Fruit fly (Drosophila melanogaster) whole organism, embryonic: ENCODE results near the gene CG11436.

ENCODE experiments used
- Ada2b ChIP-seq: fragments of 200-800 bp; sonication (Bioruptor generic); IDR thresholded peaks from 2 replicates; pipeline ENCODE4 v1.3.6; 2022; ENCODE audit warnings: missing biosample characterization, missing genetic modification characterization
- Adf1 ChIP-seq: fragments of 200-800 bp; sonication (Bioruptor generic); IDR thresholded peaks from 2 replicates; pipeline ENCODE4 v1.3.6; 2022; ENCODE audit warnings: missing biosample characterization, missing genetic modification characterization
- B-H2 ChIP-seq: fragments of 200-800 bp; sonication (Bioruptor generic); optimal IDR thresholded peaks from 2 replicates; lab custom pipeline; 2018; ENCODE audit warnings: missing biosample characterization, mild to moderate bottlenecking, missing genetic modification characterization
- CG13775 ChIP-seq: fragments of 200-800 bp; sonication (Bioruptor generic); optimal IDR thresholded peaks from 3 replicates; lab custom pipeline; 2017; ENCODE audit warnings: missing biosample characterization, mild to moderate bottlenecking, missing genetic modification characterization
- CG14014 ChIP-seq: fragments of 200-800 bp; sonication (Bioruptor generic); IDR thresholded peaks from 2 replicates; pipeline ENCODE4 v1.3.6; 2022; ENCODE audit warnings: missing biosample characterization, missing genetic modification characterization
- CG14050 ChIP-seq: fragments of 200-800 bp; sonication (Bioruptor generic); IDR thresholded peaks from 3 replicates; pipeline ENCODE4 v1.3.6; 2022; ENCODE audit warnings: missing biosample characterization, missing genetic modification characterization
- CG16863 ChIP-seq: fragments of 200-800 bp; sonication (Bioruptor generic); optimal IDR thresholded peaks from 3 replicates; lab custom pipeline; 2016; ENCODE audit warnings: missing biosample characterization, missing genetic modification characterization
- CG17359 ChIP-seq: fragments of 200-800 bp; sonication (Bioruptor generic); optimal IDR thresholded peaks from 3 replicates; lab custom pipeline; 2018; ENCODE audit warnings: missing biosample characterization, mild to moderate bottlenecking, missing genetic modification characterization, moderate library complexity
- CG17385 ChIP-seq: fragments of 200-800 bp; sonication (Bioruptor generic); optimal IDR thresholded peaks from 3 replicates; lab custom pipeline; 2018; ENCODE audit warnings: missing biosample characterization, mild to moderate bottlenecking, missing genetic modification characterization
- CG1832 ChIP-seq: fragments of 200-800 bp; sonication (Bioruptor generic); optimal IDR thresholded peaks from 2 replicates; lab custom pipeline; 2017; ENCODE audit warnings: missing biosample characterization, mild to moderate bottlenecking, missing genetic modification characterization, inconsistent platforms
- CG2875 ChIP-seq: fragments of 200-800 bp; sonication (Bioruptor generic); optimal IDR thresholded peaks from 2 replicates; lab custom pipeline; 2017; ENCODE audit warnings: missing biosample characterization, mild to moderate bottlenecking, missing genetic modification characterization, missing genetic modification reagents
- CG3163 ChIP-seq: fragments of 200-800 bp; sonication (Bioruptor generic); optimal IDR thresholded peaks from 3 replicates; lab custom pipeline; 2016; ENCODE audit warnings: missing biosample characterization, missing genetic modification characterization
- CG34376 ChIP-seq: fragments of 200-800 bp; sonication (Bioruptor generic); optimal IDR thresholded peaks from 2 replicates; lab custom pipeline; 2018; ENCODE audit warnings: missing biosample characterization, mild to moderate bottlenecking, missing genetic modification characterization
- CG6272 ChIP-seq: fragments of 200-800 bp; sonication (Bioruptor generic); IDR thresholded peaks from 2 replicates; pipeline ENCODE4 v1.3.6; 2022; ENCODE audit warnings: missing biosample characterization, missing genetic modification characterization
- CG7556 ChIP-seq: fragments of 200-800 bp; sonication (Bioruptor generic); optimal IDR thresholded peaks from 2 replicates; lab custom pipeline; 2017; ENCODE audit warnings: missing biosample characterization, mild to moderate bottlenecking, missing genetic modification characterization
- CG7745 ChIP-seq: fragments of 200-800 bp; sonication (Bioruptor generic); optimal IDR thresholded peaks from 2 replicates; lab custom pipeline; 2018; ENCODE audit warnings: missing biosample characterization, mild to moderate bottlenecking, missing genetic modification characterization, moderate library complexity
- CG7786 ChIP-seq: fragments of 200-800 bp; sonication (Bioruptor generic); optimal IDR thresholded peaks from 2 replicates; lab custom pipeline; 2016; ENCODE audit warnings: missing biosample characterization, missing genetic modification characterization
- CG8478 ChIP-seq: fragments of >200 bp; optimal IDR thresholded peaks from 2 replicates; lab custom pipeline; 2018
- CkIIα-i1 ChIP-seq: fragments of 200-800 bp; sonication (Bioruptor generic); IDR thresholded peaks from 2 replicates; pipeline ENCODE4 v1.3.6; 2022; ENCODE audit warnings: missing biosample characterization, missing genetic modification characterization
- D19A ChIP-seq: fragments of 200-800 bp; optimal IDR thresholded peaks from 3 replicates; lab custom pipeline; 2019; ENCODE audit warnings: missing biosample characterization, mild to moderate bottlenecking, missing genetic modification characterization, moderate library complexity
- D19B ChIP-seq: fragments of 200-800 bp; sonication (Bioruptor generic); optimal IDR thresholded peaks from 2 replicates; lab custom pipeline; 2017; ENCODE audit warnings: missing biosample characterization, mild to moderate bottlenecking, missing genetic modification characterization
- Dek ChIP-seq: fragments of 200-800 bp; sonication (Bioruptor generic); optimal IDR thresholded peaks from 3 replicates; lab custom pipeline; 2019; ENCODE audit warnings: missing biosample characterization, mild to moderate bottlenecking, missing genetic modification characterization, moderate library complexity
- Doc3 ChIP-seq: fragments of 200-800 bp; sonication (Bioruptor generic); IDR thresholded peaks from 3 replicates; pipeline ENCODE4 v1.3.6; 2022; ENCODE audit warnings: missing biosample characterization, missing genetic modification characterization; ENCODE audit not compliant: partially characterized antibody
- HLH4C ChIP-seq: fragments of 200-800 bp; sonication (Bioruptor generic); IDR thresholded peaks from 3 replicates; pipeline ENCODE4 v1.3.6; 2022; ENCODE audit warnings: missing biosample characterization, missing genetic modification characterization; ENCODE audit not compliant: partially characterized antibody
- MESR4 ChIP-seq: fragments of 200-800 bp; sonication (Bioruptor generic); optimal IDR thresholded peaks from 2 replicates; lab custom pipeline; 2018; ENCODE audit warnings: missing biosample characterization, mild to moderate bottlenecking, missing genetic modification characterization, moderate library complexity
- Oli ChIP-seq: fragments of 200-800 bp; sonication (Bioruptor generic); optimal IDR thresholded peaks from 2 replicates; lab custom pipeline; 2018; ENCODE audit warnings: missing biosample characterization, mild to moderate bottlenecking, missing genetic modification characterization, moderate library complexity
- Optix ChIP-seq: fragments of 200-800 bp; sonication (Bioruptor generic); IDR thresholded peaks from 3 replicates; pipeline ENCODE4 v1.3.6; 2022; ENCODE audit warnings: missing biosample characterization, missing genetic modification characterization
- Trl ChIP-seq, 3 experiments: fragments of >200 bp in 2 of 3; fragments of 200-800 bp in 1 of 3; sonication (Bioruptor generic) in 1 of 3; optimal IDR thresholded peaks; 2 replicates in 1 of 3; 3 replicates in 2 of 3; lab custom pipeline; 2016 to 2017; ENCODE audit warnings: missing biosample characterization in 1 of 3, missing genetic modification characterization in 1 of 3
- al ChIP-seq: fragments of 200-800 bp; sonication (Bioruptor generic); IDR thresholded peaks from 2 replicates; pipeline ENCODE4 v1.3.6; 2022; ENCODE audit warnings: missing biosample characterization, missing genetic modification characterization
- croc ChIP-seq: fragments of 200-800 bp; sonication (Bioruptor generic); conservative IDR thresholded peaks from 3 replicates; pipeline ENCODE4 v1.3.6; 2022; ENCODE audit warnings: missing biosample characterization, missing genetic modification characterization
- dan ChIP-seq: fragments of 200-800 bp; sonication (Bioruptor generic); IDR thresholded peaks from 2 replicates; pipeline ENCODE4 v1.3.6; 2022; ENCODE audit warnings: missing biosample characterization, missing genetic modification characterization
- dimm ChIP-seq: fragments of 200-800 bp; sonication (Bioruptor generic); IDR thresholded peaks from 2 replicates; pipeline ENCODE4 v1.3.6; 2022; ENCODE audit warnings: missing biosample characterization, missing genetic modification characterization
- gem ChIP-seq: fragments of 200-800 bp; sonication (Bioruptor generic); optimal IDR thresholded peaks from 2 replicates; lab custom pipeline; 2019; ENCODE audit warnings: missing biosample characterization, mild to moderate bottlenecking, missing genetic modification characterization, moderate library complexity
- gro ChIP-seq: fragments of 200-800 bp; sonication (Bioruptor generic); optimal IDR thresholded peaks from 2 replicates; lab custom pipeline; 2016; ENCODE audit warnings: missing biosample characterization, missing genetic modification characterization
- gsb-n ChIP-seq: fragments of 200-800 bp; sonication (Bioruptor generic); optimal IDR thresholded peaks from 3 replicates; lab custom pipeline; 2018; ENCODE audit warnings: missing biosample characterization, mild to moderate bottlenecking, missing genetic modification characterization
- kay ChIP-seq: fragments of 200-800 bp; sonication (Bioruptor generic); optimal IDR thresholded peaks from 2 replicates; lab custom pipeline; 2016; ENCODE audit warnings: missing biosample characterization, missing genetic modification characterization
- knrl ChIP-seq: fragments of 200-800 bp; sonication (Bioruptor generic); IDR thresholded peaks from 3 replicates; pipeline ENCODE4 v1.3.6; 2022; ENCODE audit warnings: missing biosample characterization, missing genetic modification characterization; ENCODE audit not compliant: partially characterized antibody
- lilli ChIP-seq: fragments of 200-800 bp; sonication (Bioruptor generic); optimal IDR thresholded peaks from 3 replicates; lab custom pipeline; 2016; ENCODE audit warnings: missing biosample characterization, missing genetic modification characterization
- org-1 ChIP-seq: fragments of 200-800 bp; sonication (Bioruptor generic); optimal IDR thresholded peaks from 2 replicates; lab custom pipeline; 2017; ENCODE audit warnings: missing biosample characterization, missing genetic modification characterization
- pros ChIP-seq: fragments of 200-800 bp; sonication (Bioruptor generic); optimal IDR thresholded peaks from 3 replicates; lab custom pipeline; 2019; ENCODE audit warnings: missing biosample characterization, mild to moderate bottlenecking, missing genetic modification characterization, moderate library complexity
- row ChIP-seq: fragments of 200-800 bp; sonication (Bioruptor generic); IDR thresholded peaks from 3 replicates; pipeline ENCODE4 v1.3.6; 2022; ENCODE audit warnings: missing biosample characterization, missing genetic modification characterization
- scrt ChIP-seq: fragments of 200-800 bp; sonication (Bioruptor generic); optimal IDR thresholded peaks from 2 replicates; lab custom pipeline; 2018; ENCODE audit warnings: missing biosample characterization, mild to moderate bottlenecking, missing genetic modification characterization, moderate library complexity
- sd ChIP-seq: fragments of 200-800 bp; sonication (Bioruptor generic); optimal IDR thresholded peaks from 3 replicates; lab custom pipeline; 2018; ENCODE audit warnings: missing biosample characterization, mild to moderate bottlenecking, missing genetic modification characterization, moderate library complexity
- seq ChIP-seq: fragments of 200-800 bp; sonication (Bioruptor generic); IDR thresholded peaks from 2 replicates; pipeline ENCODE4 v1.3.6; 2022; ENCODE audit warnings: missing biosample characterization, missing genetic modification characterization
- stc ChIP-seq: fragments of 200-800 bp; sonication (Bioruptor generic); IDR thresholded peaks from 2 replicates; pipeline ENCODE4 v1.3.6; 2022; ENCODE audit warnings: missing biosample characterization, missing genetic modification characterization
- stwl ChIP-seq: fragments of 200-800 bp; sonication (Bioruptor generic); optimal IDR thresholded peaks from 3 replicates; lab custom pipeline; 2018; ENCODE audit warnings: missing biosample characterization, mild to moderate bottlenecking, missing genetic modification characterization, moderate library complexity
- tap ChIP-seq: fragments of 200-800 bp; optimal IDR thresholded peaks from 3 replicates; lab custom pipeline; 2019; ENCODE audit warnings: missing biosample characterization, mild to moderate bottlenecking, missing genetic modification characterization, moderate library complexity
- yki ChIP-seq: fragments of >200 bp; optimal IDR thresholded peaks from 3 replicates; lab custom pipeline; 2018
- zf30C ChIP-seq: fragments of 200-800 bp; sonication (Bioruptor generic); optimal IDR thresholded peaks from 3 replicates; lab custom pipeline; 2018; ENCODE audit warnings: missing biosample characterization, mild to moderate bottlenecking, missing genetic modification characterization

Gene CG11436

DNA sequence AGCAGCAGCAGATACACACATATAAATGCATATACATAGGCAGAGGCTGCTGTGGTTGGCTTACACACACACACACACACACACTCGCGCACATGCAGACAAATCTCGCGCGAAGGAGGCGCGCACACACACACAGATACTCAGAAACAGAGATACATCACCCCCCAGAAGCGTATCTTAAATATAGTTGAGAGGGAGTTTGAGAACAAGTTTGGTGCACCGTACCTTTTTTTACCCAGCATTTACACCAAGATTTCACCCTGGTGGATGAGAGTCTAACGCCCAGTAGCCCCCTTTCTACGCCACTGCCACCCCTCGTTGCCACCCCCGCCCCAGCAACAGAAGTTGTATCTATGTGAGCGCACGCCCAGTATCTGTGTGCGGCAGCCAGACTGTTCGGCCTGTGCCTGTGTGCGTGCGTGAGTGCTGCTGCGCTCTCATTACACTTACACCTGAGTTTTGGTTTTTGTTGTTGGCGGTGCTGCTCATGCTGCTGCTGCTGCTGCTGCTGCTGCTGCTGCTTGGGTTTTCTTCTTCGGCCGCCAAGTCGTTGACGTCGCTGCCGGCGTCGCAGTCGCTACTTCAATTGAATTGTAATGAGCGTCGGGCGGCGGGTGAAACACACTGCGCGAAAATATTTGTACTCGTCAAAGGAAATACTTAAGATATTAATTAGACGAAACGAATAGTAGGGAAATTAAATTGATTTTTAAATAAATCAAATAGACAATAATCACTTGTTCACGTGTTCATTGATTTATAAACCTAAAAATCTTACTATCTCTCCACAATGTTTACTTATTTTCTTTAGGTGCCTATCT lies 38.5 kb upstream of the CG11436 start (continued):
- TF ChIP-seq Adf1 (peak; percentile 75), knrl (GFP tag; lab: Robert Waterston, UW) (no peak), Dek (tag; lab: Kevin White, UChicago) (peak; percentile 64), CG14050 (GFP tag; lab: Robert Waterston, UW) (peak; percentile 89), CG16863 (GFP tag; lab: Kevin White, UChicago) (peak; percentile 51), CG7745 (tag; lab: Kevin White, UChicago) (no peak), Trl (optimal IDR thresholded peaks at IDR 0.05; lab: Kevin White, UChicago) (peak; percentile 11 to 18), Trl (GFP tag; optimal IDR thresholded peaks at IDR 0.05; lab: Kevin White, UChicago) (peak; percentile 49), CG1832 (GFP tag; lab: Kevin White, UChicago) (peak; percentile 31), dimm (GFP tag; lab: Robert Waterston, UW) (peak; percentile 66; the same call in 1 of the 2 replicates), gsb-n (peak; percentile 62), croc (GFP tag; lab: Robert Waterston, UW) (peak; percentile 89), seq (GFP tag; lab: Robert Waterston, UW) (peak; percentile 94), stwl (tag; lab: Kevin White, UChicago) (no peak), scrt (peak; percentile 63), CG17385 (GFP tag; lab: Kevin White, UChicago) (peak; percentile 68), tap (tag; lab: Kevin White, UChicago) (peak; percentile 45), org-1 (GFP tag; lab: Kevin White, UChicago) (peak; percentile 89), B-H2 (GFP tag; lab: Kevin White, UChicago) (no peak), CG3163 (GFP tag; lab: Kevin White, UChicago) (no peak), sd (peak; percentile 8), al (GFP tag; lab: Robert Waterston, UW) (peak; percentile 68), kay (GFP tag; lab: Kevin White, UChicago) (peak; percentile 66), Doc3 (GFP tag; lab: Robert Waterston, UW) (no peak), Ada2b (GFP tag; lab: Robert Waterston, UW) (peak; percentile 91), CG6272 (GFP tag; lab: Robert Waterston, UW) (peak; percentile 91), CG8478 (peak; percentile 67), yki (lab: Kevin White, UChicago) (no peak), MESR4 (no peak), Optix (GFP tag; lab: Robert Waterston, UW) (peak; percentile 95), CG34376 (GFP tag; lab: Kevin White, UChicago) (no peak), CG14014 (GFP tag; lab: Robert Waterston, UW) (peak; percentile 87), CkIIα-i1 (GFP tag; lab: Robert Waterston, UW) (0 out of 2 replicates have a peak, but pooled peaks have one; percentile 24), Oli (tag; lab: Kevin White, UChicago) (peak; percentile 82), CG7556 (GFP tag; lab: Kevin White, UChicago) (peak; percentile 75), CG7786 (GFP tag; lab: Kevin White, UChicago) (peak; percentile 50), zf30C (peak; percentile 81), gro (GFP tag; lab: Kevin White, UChicago) (no peak), pros (peak; percentile 70), CG13775 (peak; percentile 74), stc (peak; percentile 73), D19A (tag; lab: Kevin White, UChicago) (peak; percentile 56), lilli (GFP tag; lab: Kevin White, UChicago) (peak; percentile 56), CG17359 (tag; lab: Kevin White, UChicago) (peak; percentile 81), CG2875 (peak; percentile 75), gem (peak; percentile 88), dan (GFP tag; lab: Robert Waterston, UW) (peak; percentile 92), D19B (peak; percentile 47), HLH4C (GFP tag; lab: Robert Waterston, UW) (no peak), row (GFP tag; lab: Robert Waterston, UW) (peak; percentile 91)
